Worm (Caenorhabditis elegans) whole organism, L1 larva: ENCODE data around the gene Y24D9A.7.

Source experiments
- F16B12.6 ChIP-seq: fragments of 150-350 bp; optimal IDR thresholded peaks from 2 replicates; lab custom pipeline; 2014; ENCODE audit warnings: missing biosample characterization, missing genetic modification characterization
- ceh-82 ChIP-seq, 3 experiments: fragments of 150-350 bp in 1 of 3; sonication (generic microtip) in 2 of 3; optimal IDR thresholded peaks; 2 replicates each; lab custom pipeline; 2014 to 2017; ENCODE audit warnings: missing biosample characterization in 3 of 3, missing genetic modification characterization in 3 of 3
- ceh-88 ChIP-seq: fragments of 200-800 bp; sonication (Bioruptor generic); IDR thresholded peaks from 2 replicates; pipeline ENCODE4 v1.3.6; 2022; ENCODE audit warnings: missing genetic modification characterization, missing compliant biosample characterization
- efl-1 ChIP-seq, 4 experiments: fragments of 150-350 bp; optimal IDR thresholded peaks in 3 of 4; peaks in 1 of 4; 1 replicate in 1 of 4; 2 replicates in 3 of 4; lab custom pipeline; 2014; ENCODE audit warnings: missing biosample characterization in 2 of 4, missing genetic modification characterization in 2 of 4, missing genetic modification reagents in 2 of 4
- grh-1 ChIP-seq: fragments of 200-800 bp; sonication (Bioruptor generic); IDR thresholded peaks from 2 replicates; pipeline ENCODE4 v1.3.6; 2022; ENCODE audit warnings: missing genetic modification reagents, missing genetic modification characterization, missing compliant biosample characterization
- hlh-17 ChIP-seq: fragments of 200-800 bp; sonication (Bioruptor generic); optimal IDR thresholded peaks from 2 replicates; lab custom pipeline; 2018; ENCODE audit warnings: missing genetic modification characterization, mild to moderate bottlenecking, missing compliant biosample characterization, moderate library complexity, borderline replicate concordance
- hlh-4 ChIP-seq: sonication (generic microtip); optimal IDR thresholded peaks from 2 replicates; lab custom pipeline; 2016; ENCODE audit warnings: mild to moderate bottlenecking, missing genetic modification characterization, missing compliant biosample characterization
- lin-14 ChIP-seq: fragments of 200-800 bp; sonication (Bioruptor generic); optimal IDR thresholded peaks from 2 replicates; lab custom pipeline; 2018; ENCODE audit warnings: mild to moderate bottlenecking, missing genetic modification characterization, moderate library complexity, missing compliant biosample characterization
- lsy-2 ChIP-seq, 2 experiments: fragments of 150-350 bp; optimal IDR thresholded peaks; 2 replicates each; lab custom pipeline; 2014; ENCODE audit warnings: missing biosample characterization in 2 of 2, missing genetic modification characterization in 2 of 2
- mdl-1 ChIP-seq, 2 experiments: fragments of 150-350 bp; optimal IDR thresholded peaks; 2 replicates each; lab custom pipeline; 2014 to 2017; ENCODE audit warnings: missing biosample characterization in 2 of 2, missing genetic modification characterization in 2 of 2, inconsistent platforms in 1 of 2
- mep-1 ChIP-seq: fragments of 150-350 bp; optimal IDR thresholded peaks from 2 replicates; lab custom pipeline; 2014; ENCODE audit warnings: missing biosample characterization, missing genetic modification characterization
- nhr-20 ChIP-seq: sonication (generic microtip); optimal IDR thresholded peaks from 2 replicates; lab custom pipeline; 2016; ENCODE audit warnings: mild to moderate bottlenecking, missing genetic modification characterization, missing compliant biosample characterization
- nhr-76 ChIP-seq: sonication (generic microtip); optimal IDR thresholded peaks from 2 replicates; lab custom pipeline; 2017; ENCODE audit warnings: missing biosample characterization, missing genetic modification characterization
- rnt-1 ChIP-seq: sonication (generic microtip); optimal IDR thresholded peaks from 2 replicates; lab custom pipeline; 2016; ENCODE audit warnings: mild to moderate bottlenecking, missing genetic modification characterization, moderate library complexity, missing compliant biosample characterization
- skn-1 ChIP-seq: fragments of 150-350 bp; optimal IDR thresholded peaks from 2 replicates; lab custom pipeline; 2014; ENCODE audit warnings: missing biosample characterization, missing genetic modification characterization
- snu-23 ChIP-seq: sonication (generic microtip); optimal IDR thresholded peaks from 2 replicates; lab custom pipeline; 2016; ENCODE audit warnings: missing genetic modification characterization, missing compliant biosample characterization
- sox-4 ChIP-seq: sonication (generic microtip); optimal IDR thresholded peaks from 2 replicates; lab custom pipeline; 2016; ENCODE audit warnings: missing genetic modification characterization, missing compliant biosample characterization
- tbx-2 ChIP-seq: sonication (generic microtip); optimal IDR thresholded peaks from 2 replicates; lab custom pipeline; 2016; ENCODE audit warnings: missing genetic modification characterization, missing compliant biosample characterization
- unc-98 ChIP-seq: fragments of 200-800 bp; sonication (Bioruptor generic); IDR thresholded peaks from 2 replicates; pipeline ENCODE4 v1.3.6; 2022; ENCODE audit warnings: missing genetic modification characterization, missing compliant biosample characterization
- ztf-4 ChIP-seq: fragments of 150-350 bp; optimal IDR thresholded peaks from 2 replicates; lab custom pipeline; 2014; ENCODE audit warnings: missing biosample characterization, missing genetic modification characterization

The Y24D9A.7 gene

DNA sequence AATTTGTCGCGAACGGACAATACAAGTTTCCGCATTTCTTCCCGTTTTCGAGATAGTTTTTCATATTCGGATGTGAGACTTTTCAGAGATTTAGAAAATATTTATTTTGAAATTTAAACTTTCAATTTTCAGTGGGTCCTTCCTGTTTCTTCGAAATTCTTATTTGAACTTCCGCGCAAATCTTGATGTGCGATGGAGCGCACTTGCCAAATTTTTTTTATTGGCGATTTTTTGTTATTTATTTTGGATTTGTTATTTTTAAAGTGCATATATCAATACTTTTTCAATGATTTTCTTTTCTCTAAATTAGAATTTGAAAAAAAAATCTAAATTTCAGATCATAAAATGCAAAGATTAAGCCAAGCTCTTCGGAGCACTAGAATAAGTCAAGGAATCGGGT, 47.7 kb downstream of the Y24D9A.7 start, which contains the start of gene sars-2 (continued):
- TF ChIP-seq mdl-1 (tag; optimal IDR thresholded peaks at IDR 0.05; lab: Kevin White, UChicago): no peak
- TF ChIP-seq grh-1 (GFP tag; lab: Robert Waterston, UW): no peak
- peak; percentile 1 for TF ChIP-seq F16B12.6 (tag; lab: Kevin White, UChicago)
- peak; percentile 69 for TF ChIP-seq skn-1 (tag; lab: Kevin White, UChicago)
- TF ChIP-seq rnt-1: peak; percentile 44
- TF ChIP-seq unc-98: no peak
- peak in 1 of 3 experiments; percentile 32 for TF ChIP-seq ceh-82 (tag; optimal IDR thresholded peaks at IDR 0.05; lab: Kevin White, UChicago)
- peak; percentile 43 for TF ChIP-seq mep-1
- TF ChIP-seq snu-23 (GFP tag; lab: Kevin White, UChicago): peak; percentile 52
- TF ChIP-seq ztf-4 (tag; lab: Kevin White, UChicago): no peak
- TF ChIP-seq sox-4 (tag; lab: Kevin White, UChicago): no peak
- TF ChIP-seq hlh-17 (GFP tag; lab: Kevin White, UChicago): no peak
- peak; percentile 8 for TF ChIP-seq lin-14 (GFP tag; lab: Kevin White, UChicago)
- no peak for TF ChIP-seq nhr-76 (tag; lab: Kevin White, UChicago)
- TF ChIP-seq lsy-2 (tag; optimal IDR thresholded peaks at IDR 0.05; lab: Kevin White, UChicago): peak; percentile 75 to 78
- peak; percentile 25 for TF ChIP-seq tbx-2 (tag; lab: Kevin White, UChicago)
- peak; percentile 25 for TF ChIP-seq nhr-20 (tag; lab: Kevin White, UChicago)
- TF ChIP-seq efl-1 (optimal IDR thresholded peaks at IDR 0.05; lab: Kevin White, UChicago): peak; percentile 88 to 92
- TF ChIP-seq efl-1 (GFP tag; optimal IDR thresholded peaks at IDR 0.05 in 1 of 2; lab: Kevin White, UChicago): peak; percentile 93 to 99

DNA sequence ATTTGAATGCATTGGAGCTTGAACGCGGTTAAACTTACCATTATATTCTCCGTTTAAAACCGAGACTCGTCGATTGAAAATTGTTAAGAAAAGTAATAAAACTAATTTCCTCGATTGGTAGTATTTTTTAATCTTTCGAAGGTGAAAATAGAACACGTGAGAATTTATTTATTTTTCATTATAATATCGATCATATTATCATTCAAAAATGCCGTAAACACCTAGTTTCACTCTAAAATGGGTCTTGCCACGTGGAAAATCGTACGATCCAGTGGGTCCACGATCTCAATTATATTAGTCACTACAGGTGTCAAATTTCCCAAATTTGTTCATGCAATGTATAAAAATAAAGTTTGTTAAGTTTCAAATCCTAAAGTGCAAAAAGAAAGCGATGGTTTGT, 48.1 kb downstream of the Y24D9A.7 start, which contains the start of gene W03B1.9:
Gene W03B1.9 (minus strand): TSS at position 101 of the 400 bp plus-strand sequence.
- TF ChIP-seq hlh-4 (tag; lab: Kevin White, UChicago) (no peak), mep-1 (no peak), ceh-88 (GFP tag; lab: Robert Waterston, UW) (no peak)
